Fruit fly (Drosophila melanogaster): ENCODE data around the gene Lcp65Af.
A peak's percentile ranks its signal among the peaks of the same experiment; 100 is the strongest.

Gene Lcp65Af

dm6 chr3L:6108264-6109060, 28.1 kb downstream of the Lcp65Af start (continued):
- peak; percentile 28 for TF ChIP-seq dmrt99B (tag; optimal IDR thresholded peaks at IDR 0.05)
- TF ChIP-seq CG12155 (GFP tag; optimal IDR thresholded peaks at IDR 0.05): no peak
- TF ChIP-seq aop (GFP tag; IDR thresholded peaks at IDR 0.05): no peak
- TF ChIP-seq CG9437 (GFP tag; optimal IDR thresholded peaks at IDR 0.05): no peak
- TF ChIP-seq sc (optimal IDR thresholded peaks at IDR 0.05): no peak
- TF ChIP-seq sc (GFP tag; optimal IDR thresholded peaks at IDR 0.05): peak; percentile 6
- no peak for TF ChIP-seq C15 (GFP tag; IDR thresholded peaks at IDR 0.05)
- no peak for TF ChIP-seq nau (GFP tag; optimal IDR thresholded peaks at IDR 0.05)
- TF ChIP-seq CG4820 (GFP tag; optimal IDR thresholded peaks at IDR 0.05): no peak
- TF ChIP-seq grn (GFP tag; optimal IDR thresholded peaks at IDR 0.05): no peak
- TF ChIP-seq Dbx (GFP tag; IDR thresholded peaks at IDR 0.05): no peak
- no peak for TF ChIP-seq CG11695 (GFP tag; IDR thresholded peaks at IDR 0.05)
- peak; percentile 38 for TF ChIP-seq CG12391 (tag; optimal IDR thresholded peaks at IDR 0.05)
- no peak for TF ChIP-seq Camta (GFP tag; optimal IDR thresholded peaks at IDR 0.05)
- TF ChIP-seq CG15696 (tag; optimal IDR thresholded peaks at IDR 0.05): peak; percentile 25
- TF ChIP-seq pfk (GFP tag; optimal IDR thresholded peaks at IDR 0.05): no peak
- TF ChIP-seq sna (GFP tag; IDR thresholded peaks at IDR 0.05; ENCODE audit: partially characterized antibody): no peak
- no peak for TF ChIP-seq vfl (GFP tag; optimal IDR thresholded peaks at IDR 0.05)
- no peak for TF ChIP-seq CG12104 (GFP tag; optimal IDR thresholded peaks at IDR 0.05)
- no peak for TF ChIP-seq Dip3 (GFP tag; optimal IDR thresholded peaks at IDR 0.05)
- TF ChIP-seq NC2β (GFP tag; optimal IDR thresholded peaks at IDR 0.05): no peak
- TF ChIP-seq p53 (GFP tag; optimal IDR thresholded peaks at IDR 0.05): no peak
- no peak for TF ChIP-seq CG43689 (GFP tag; IDR thresholded peaks at IDR 0.05)
- TF ChIP-seq CG11696 (GFP tag; IDR thresholded peaks at IDR 0.05): no peak
- no peak for TF ChIP-seq lilli (GFP tag; optimal IDR thresholded peaks at IDR 0.05)
- TF ChIP-seq tio (GFP tag; optimal IDR thresholded peaks at IDR 0.05): no peak
- TF ChIP-seq gem (tag; optimal IDR thresholded peaks at IDR 0.05): peak; percentile 53
- peak; percentile 43 for TF ChIP-seq phol (tag; optimal IDR thresholded peaks at IDR 0.05)
- no peak for TF ChIP-seq TFAM (GFP tag; optimal IDR thresholded peaks at IDR 0.05)
- no peak for TF ChIP-seq stwl (tag; optimal IDR thresholded peaks at IDR 0.05)
- TF ChIP-seq yki (optimal IDR thresholded peaks at IDR 0.05): no peak
- no peak for TF ChIP-seq Adf1 (GFP tag; IDR thresholded peaks at IDR 0.05)
- no peak for TF ChIP-seq Hmx (GFP tag; optimal IDR thresholded peaks at IDR 0.05)
- no peak for TF ChIP-seq exex (tag; optimal IDR thresholded peaks at IDR 0.05)
- no peak for TF ChIP-seq Xrp1 (GFP tag; IDR thresholded peaks at IDR 0.05)
- peak; percentile 100 for TF ChIP-seq Hey (tag; optimal IDR thresholded peaks at IDR 0.05)
- TF ChIP-seq Oaz (GFP tag; IDR thresholded peaks at IDR 0.05): no peak
- no peak for TF ChIP-seq CG18619 (GFP tag; optimal IDR thresholded peaks at IDR 0.05)
- TF ChIP-seq otp (GFP tag; IDR thresholded peaks at IDR 0.05): no peak
- TF ChIP-seq CG12769 (tag; optimal IDR thresholded peaks at IDR 0.05): no peak
- peak; percentile 9 for TF ChIP-seq CG8924 (tag; optimal IDR thresholded peaks at IDR 0.05)
- no peak for TF ChIP-seq CG8944 (GFP tag; optimal IDR thresholded peaks at IDR 0.05)
- TF ChIP-seq CG6175 (GFP tag; IDR thresholded peaks at IDR 0.05): no peak
- no peak for TF ChIP-seq CG15601 (tag; optimal IDR thresholded peaks at IDR 0.05)
- TF ChIP-seq Vsx1 (GFP tag; optimal IDR thresholded peaks at IDR 0.05): no peak
- TF ChIP-seq CG16863 (GFP tag; optimal IDR thresholded peaks at IDR 0.05): no peak
- no peak for TF ChIP-seq kni (GFP tag; optimal IDR thresholded peaks at IDR 0.05)
- no peak for TF ChIP-seq CG13296 (GFP tag; optimal IDR thresholded peaks at IDR 0.05)
- TF ChIP-seq bcd (GFP tag; optimal IDR thresholded peaks at IDR 0.05): no peak
- peak; percentile 6 for TF ChIP-seq sens (GFP tag)
- peak; percentile 10 for TF ChIP-seq CG13424 (tag; optimal IDR thresholded peaks at IDR 0.05)

Data from whole organism, embryonic.